Fruit fly (Drosophila melanogaster) Kc167 (cell line): ENCODE measurements around the gene Rcd-1.

Experiments
- Myc ChIP-seq: fragments of >200 bp; optimal IDR thresholded peaks from 2 replicates; lab custom pipeline; 2017; ENCODE audit warnings: missing external identifiers
- Sin3A ChIP-seq: fragments of >200 bp; optimal IDR thresholded peaks from 2 replicates; lab custom pipeline; 2018; ENCODE audit warnings: missing external identifiers
- h ChIP-seq: fragments of >200 bp; optimal IDR thresholded peaks from 3 replicates; lab custom pipeline; 2018; ENCODE audit warnings: missing external identifiers
- insv ChIP-seq: fragments of >200 bp; optimal IDR thresholded peaks from 3 replicates; lab custom pipeline; 2018; ENCODE audit warnings: missing external identifiers
- psq ChIP-seq: fragments of >200 bp; optimal IDR thresholded peaks from 2 replicates; lab custom pipeline; 2017; ENCODE audit warnings: missing external identifiers
- ttk ChIP-seq: sonication (Bioruptor generic); optimal IDR thresholded peaks from 2 replicates; lab custom pipeline; 2017; ENCODE audit warnings: missing external identifiers

- TF ChIP-seq psq (no peak), Sin3A (lab: Kevin White, UChicago) (no peak), h (lab: Kevin White, UChicago) (no peak), insv (lab: Kevin White, UChicago) (no peak), Myc (lab: Kevin White, UChicago) (no peak), ttk (lab: Kevin White, UChicago) (no peak)
Observed at dm6 chrX:19665684-19666141, 27.1 kb downstream of the Rcd-1 start.
